Fruit fly (Drosophila melanogaster): Measurements from ENCODE around the gene CG7579.

DNA sequence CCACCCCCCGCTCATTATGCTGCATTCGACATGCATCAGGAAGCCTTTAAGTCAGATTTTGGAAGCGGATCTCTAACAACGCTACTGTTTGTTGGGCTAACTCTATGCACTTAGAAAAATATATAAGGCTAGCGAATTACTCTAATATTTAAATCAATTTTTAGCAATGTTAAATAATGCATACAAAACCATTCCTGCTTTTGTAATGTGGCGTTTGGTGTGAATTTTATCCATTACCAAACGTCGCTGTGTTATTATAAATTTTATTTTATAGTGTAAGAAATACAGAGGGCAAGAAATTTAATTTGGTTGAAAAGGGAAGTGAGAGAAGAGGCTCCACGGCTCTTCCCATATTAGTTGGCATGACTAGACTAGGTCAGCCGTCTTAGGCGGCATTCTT lies 10.4 kb downstream of the CG7579 start:
- TF ChIP-seq pan (optimal IDR thresholded peaks at IDR 0.05) (no peak), HLH106 (tag; optimal IDR thresholded peaks at IDR 0.05) (no peak), Hnf4 (GFP tag; optimal IDR thresholded peaks at IDR 0.05) (no peak), woc (GFP tag; optimal IDR thresholded peaks at IDR 0.05) (no peak), br (GFP tag; optimal IDR thresholded peaks at IDR 0.05) (no peak), Dfd (GFP tag; optimal IDR thresholded peaks at IDR 0.05) (no peak), brk (GFP tag; optimal IDR thresholded peaks at IDR 0.05) (no peak), lola (GFP tag; optimal IDR thresholded peaks at IDR 0.05) (no peak), h (GFP tag; optimal IDR thresholded peaks at IDR 0.05) (no peak), Vsx2 (GFP tag; optimal IDR thresholded peaks at IDR 0.05; ENCODE audit: partially characterized antibody) (no peak), Hr78 (GFP tag; optimal IDR thresholded peaks at IDR 0.05) (no peak), jim (GFP tag; optimal IDR thresholded peaks at IDR 0.05) (no peak)
